Fruit fly (Drosophila melanogaster): Measurements from ENCODE around the gene croc.

DNA sequence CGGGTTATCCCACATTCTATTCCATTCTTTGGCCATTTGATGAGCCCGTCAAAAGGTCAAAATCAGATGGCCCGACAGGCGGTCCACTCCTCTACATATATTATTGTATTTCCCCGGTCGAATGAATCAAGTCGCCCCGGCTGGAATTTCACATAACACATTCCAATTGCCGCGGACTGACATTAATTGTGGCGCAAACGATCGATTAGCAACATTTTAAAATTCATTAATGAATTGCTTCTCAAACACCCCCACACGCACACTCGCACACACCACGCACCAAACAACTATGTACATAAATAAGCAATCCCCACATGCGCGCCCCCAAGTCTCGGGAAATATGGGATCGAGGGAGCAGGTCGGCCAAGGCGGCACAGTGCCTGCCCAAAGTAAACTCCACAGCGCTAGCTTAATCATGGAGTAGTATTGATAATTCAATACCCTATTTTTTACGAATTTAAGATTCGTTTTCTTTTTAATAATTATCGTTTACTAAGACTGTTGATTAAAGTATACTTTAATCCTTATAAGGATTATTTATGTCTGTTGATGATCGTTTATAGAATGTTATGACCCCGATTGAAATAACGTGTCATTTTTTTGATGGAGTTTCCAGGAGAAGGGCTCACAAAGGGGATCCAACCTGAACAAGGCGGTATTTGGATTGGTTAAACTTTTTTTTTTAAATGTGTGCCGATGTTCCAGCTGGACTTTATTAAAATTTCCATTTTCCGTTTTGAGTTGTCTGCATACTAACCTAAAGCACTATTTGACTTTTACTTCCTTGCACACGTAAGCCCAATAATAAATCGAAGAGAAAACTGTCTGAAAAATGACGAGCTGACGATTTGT lies 10.8 kb downstream of the croc start:
- TF ChIP-seq Lpt (GFP tag; optimal IDR thresholded peaks at IDR 0.05) (no peak), fkh (GFP tag; optimal IDR thresholded peaks at IDR 0.05) (no peak), Hr38 (GFP tag; optimal IDR thresholded peaks at IDR 0.05) (no peak), Ets21C (GFP tag; optimal IDR thresholded peaks at IDR 0.05) (no peak), Gug (GFP tag; IDR thresholded peaks at IDR 0.05) (no peak), OdsH (GFP tag; optimal IDR thresholded peaks at IDR 0.05) (no peak), CG32006 (GFP tag; optimal IDR thresholded peaks at IDR 0.05) (no peak)

All from whole organism, prepupa.